Fruit fly (Drosophila melanogaster): ENCODE measurements around the gene CG33658.

Gene CG33658

DNA sequence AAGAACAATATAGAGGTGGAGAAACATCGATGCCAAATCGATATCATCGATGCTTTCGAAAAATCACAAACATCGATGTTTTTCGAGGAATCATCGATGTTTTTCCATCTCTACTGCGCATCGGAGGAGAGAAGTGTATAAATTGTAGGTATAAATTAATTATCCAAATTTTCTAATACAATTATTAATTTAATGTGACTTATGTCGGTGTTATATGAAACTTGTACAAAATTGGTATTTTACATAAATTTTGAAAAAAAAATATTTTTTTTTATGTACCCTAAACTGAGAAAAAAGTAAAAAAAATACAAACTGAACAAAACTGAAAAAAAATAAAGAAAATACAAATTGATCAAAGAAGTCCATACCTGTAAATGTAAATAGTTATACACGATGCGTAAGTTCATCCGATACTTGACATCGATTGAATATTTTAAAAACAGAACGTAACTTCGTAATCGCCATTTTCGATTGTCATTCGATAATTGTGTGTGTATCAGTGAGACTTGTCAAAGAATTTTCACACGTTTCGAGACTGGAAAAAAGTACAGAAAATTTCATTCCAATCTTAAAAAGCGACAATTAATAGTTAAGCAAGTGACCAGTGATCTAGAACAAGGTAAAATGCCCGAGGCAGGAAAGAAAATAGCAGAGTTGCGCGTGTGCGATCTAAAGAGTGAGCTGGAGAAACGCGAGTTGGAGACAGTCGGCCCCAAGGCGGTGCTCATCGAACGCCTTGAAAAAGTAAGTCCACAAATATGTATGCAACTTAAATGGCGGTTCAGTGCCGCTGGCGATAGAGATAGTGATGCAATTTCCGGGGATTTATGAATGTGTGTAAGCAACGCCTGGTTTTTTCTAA lies 23.7 kb downstream of the CG33658 start, which contains the start of the genes CG5808 and Saf-B (continued):
- TF ChIP-seq Bgb (GFP tag; IDR thresholded peaks at IDR 0.05; ENCODE audit: partially characterized antibody), result peak; percentile 76
- TF ChIP-seq Awh (GFP tag; IDR thresholded peaks at IDR 0.05), result no peak
- TF ChIP-seq Nf-YC (tag; optimal IDR thresholded peaks at IDR 0.05), result no peak
- TF ChIP-seq CG12659 (GFP tag; optimal IDR thresholded peaks at IDR 0.05), result peak; percentile 63
- no peak for TF ChIP-seq CG2889 (GFP tag; IDR thresholded peaks at IDR 0.05)
- no peak for TF ChIP-seq CG13894 (tag; optimal IDR thresholded peaks at IDR 0.05)
- no peak for TF ChIP-seq dan (GFP tag; IDR thresholded peaks at IDR 0.05)
- no peak for TF ChIP-seq sug (tag; optimal IDR thresholded peaks at IDR 0.05)
- no peak for TF ChIP-seq CG2678 (tag; optimal IDR thresholded peaks at IDR 0.05)
- no peak for TF ChIP-seq CG3163 (GFP tag; optimal IDR thresholded peaks at IDR 0.05)
- TF ChIP-seq tgo (GFP tag; IDR thresholded peaks at IDR 0.05), result peak; percentile 63
- no peak for TF ChIP-seq H2.0 (GFP tag; IDR thresholded peaks at IDR 0.05)
- peak; percentile 81 for TF ChIP-seq Ptx1 (GFP tag; IDR thresholded peaks at IDR 0.05)
- TF ChIP-seq CG34224 (GFP tag; IDR thresholded peaks at IDR 0.05; ENCODE audit: partially characterized antibody), result peak; percentile 85
- TF ChIP-seq stc (GFP tag; IDR thresholded peaks at IDR 0.05), result no peak
- no peak for TF ChIP-seq CG13296 (GFP tag; optimal IDR thresholded peaks at IDR 0.05)
- peak; percentile 36 for TF ChIP-seq sens (GFP tag)
- no peak for TF ChIP-seq CG17612 (GFP tag; IDR thresholded peaks at IDR 0.05)
- no peak for TF ChIP-seq tx (GFP tag; optimal IDR thresholded peaks at IDR 0.05)
- TF ChIP-seq sima (GFP tag; optimal IDR thresholded peaks at IDR 0.05), result no peak
- peak; percentile 60 for TF ChIP-seq CG2129 (GFP tag; IDR thresholded peaks at IDR 0.05; ENCODE audit: partially characterized antibody)
- TF ChIP-seq danr (GFP tag; IDR thresholded peaks at IDR 0.05), result no peak
- no peak for TF ChIP-seq CG8089 (GFP tag; optimal IDR thresholded peaks at IDR 0.05)
- no peak for TF ChIP-seq Camta (GFP tag; optimal IDR thresholded peaks at IDR 0.05)
- no peak for TF ChIP-seq Deaf1 (tag; optimal IDR thresholded peaks at IDR 0.05)
- TF ChIP-seq Oli (tag; optimal IDR thresholded peaks at IDR 0.05), result peak; percentile 13
- no peak for TF ChIP-seq CG5180 (GFP tag; optimal IDR thresholded peaks at IDR 0.05)
- TF ChIP-seq Dp (GFP tag; optimal IDR thresholded peaks at IDR 0.05), result peak; percentile 18
- TF ChIP-seq CG1602 (GFP tag; optimal IDR thresholded peaks at IDR 0.05), result peak; percentile 17
- TF ChIP-seq CG30431 (GFP tag; optimal IDR thresholded peaks at IDR 0.05), result no peak
- no peak for TF ChIP-seq z (GFP tag; IDR thresholded peaks at IDR 0.05)
- TF ChIP-seq CTCF (GFP tag; optimal IDR thresholded peaks at IDR 0.05), result no peak
- TF ChIP-seq CG14050 (GFP tag; IDR thresholded peaks at IDR 0.05), result no peak
- TF ChIP-seq Side (GFP tag; optimal IDR thresholded peaks at IDR 0.05), result no peak
- no peak for TF ChIP-seq Trl (optimal IDR thresholded peaks at IDR 0.05)
- no peak for TF ChIP-seq Trl (GFP tag; optimal IDR thresholded peaks at IDR 0.05)
- TF ChIP-seq CG13287 (GFP tag; IDR thresholded peaks at IDR 0.05; ENCODE audit: partially characterized antibody), result peak; percentile 76
- TF ChIP-seq Med (GFP tag), result peak; percentile 78
- no peak for TF ChIP-seq Doc2 (GFP tag; IDR thresholded peaks at IDR 0.05)
- TF ChIP-seq prd (optimal IDR thresholded peaks at IDR 0.05), result no peak
- TF ChIP-seq prd (GFP tag; IDR thresholded peaks at IDR 0.05), result peak; percentile 65
- peak; percentile 77 for TF ChIP-seq bbx (GFP tag; IDR thresholded peaks at IDR 0.05; ENCODE audit: partially characterized antibody)
- no peak for TF ChIP-seq yki (optimal IDR thresholded peaks at IDR 0.05)
- TF ChIP-seq CG7987 (GFP tag; optimal IDR thresholded peaks at IDR 0.05), result no peak
- peak; percentile 44; the same call in 2 of the 3 replicates for TF ChIP-seq Dbx (GFP tag; IDR thresholded peaks at IDR 0.05)
- TF ChIP-seq vvl (GFP tag; IDR thresholded peaks at IDR 0.05), result peak; percentile 68
- no peak for TF ChIP-seq Adf1 (GFP tag; IDR thresholded peaks at IDR 0.05)
- peak; percentile 57 for TF ChIP-seq CG5245 (GFP tag; optimal IDR thresholded peaks at IDR 0.05)
- no peak for TF ChIP-seq E2f2 (GFP tag; IDR thresholded peaks at IDR 0.05)
- no peak for TF ChIP-seq MTF-1 (GFP tag; optimal IDR thresholded peaks at IDR 0.05; ENCODE audit: borderline replicate concordance)
- TF ChIP-seq CG7786 (GFP tag; optimal IDR thresholded peaks at IDR 0.05), result no peak
- TF ChIP-seq YL-1 (GFP tag; optimal IDR thresholded peaks at IDR 0.05), result peak; percentile 49
